Worm (Caenorhabditis elegans) whole organism, young adult: ENCODE data around the gene csa-1.

Source experiments
- B0261.1 ChIP-seq: sonication (generic microtip); optimal IDR thresholded peaks from 2 replicates; lab custom pipeline; 2016; ENCODE audit warnings: mild to moderate bottlenecking, missing genetic modification characterization, moderate library complexity, missing compliant biosample characterization
- B0336.3 ChIP-seq: fragments of 200-800 bp; sonication (Bioruptor generic); IDR thresholded peaks from 2 replicates; pipeline ENCODE4 v1.3.6; 2022; ENCODE audit warnings: missing genetic modification characterization, missing compliant biosample characterization
- C17E4.6 ChIP-seq: fragments of 200-800 bp; sonication (Bioruptor generic); IDR thresholded peaks from 2 replicates; pipeline ENCODE4 v1.3.6; 2022; ENCODE audit warnings: missing genetic modification reagents, missing genetic modification characterization, missing compliant biosample characterization
- F22D6.2 ChIP-seq: sonication (generic microtip); optimal IDR thresholded peaks from 2 replicates; lab custom pipeline; 2016; ENCODE audit warnings: mild to moderate bottlenecking, missing genetic modification characterization, missing compliant biosample characterization
- F23B12.7 ChIP-seq: sonication (generic microtip); optimal IDR thresholded peaks from 2 replicates; lab custom pipeline; 2017; ENCODE audit warnings: missing genetic modification characterization, mild to moderate bottlenecking, missing compliant biosample characterization, antibody characterized with exemption, moderate library complexity; ENCODE audit not compliant: insufficient read depth
- F49E8.2 ChIP-seq: sonication (generic microtip); optimal IDR thresholded peaks from 3 replicates; lab custom pipeline; 2017; ENCODE audit warnings: missing genetic modification characterization, mild to moderate bottlenecking, missing compliant biosample characterization, antibody characterized with exemption, moderate library complexity; ENCODE audit not compliant: insufficient read depth
- T07F8.4 ChIP-seq: sonication (generic microtip); optimal IDR thresholded peaks from 2 replicates; lab custom pipeline; 2016; ENCODE audit warnings: mild to moderate bottlenecking, missing genetic modification characterization, moderate library complexity, missing compliant biosample characterization
- Y53G8AR.9 ChIP-seq: fragments of 200-800 bp; sonication (Bioruptor generic); conservative IDR thresholded peaks from 2 replicates; pipeline ENCODE4 v1.3.6; 2022; ENCODE audit warnings: missing genetic modification reagents, missing genetic modification characterization, missing compliant biosample characterization
- Y56A3A.18 ChIP-seq: fragments of 200-800 bp; sonication (Bioruptor generic); IDR thresholded peaks from 2 replicates; pipeline ENCODE4 v1.3.6; 2022; ENCODE audit warnings: missing genetic modification reagents, missing genetic modification characterization, missing compliant biosample characterization
- Y67H2A.10 ChIP-seq: fragments of 200-800 bp; sonication (Bioruptor generic); conservative IDR thresholded peaks from 2 replicates; pipeline ENCODE4 v1.3.6; 2022; ENCODE audit warnings: missing genetic modification reagents, missing genetic modification characterization, missing compliant biosample characterization
- Y79H2A.3 ChIP-seq: fragments of 200-800 bp; sonication (Bioruptor generic); conservative IDR thresholded peaks from 2 replicates; pipeline ENCODE4 v1.3.6; 2022; ENCODE audit warnings: missing genetic modification reagents, missing genetic modification characterization, missing compliant biosample characterization
- aptf-2 ChIP-seq: fragments of 200-800 bp; sonication (Bioruptor generic); conservative IDR thresholded peaks from 2 replicates; pipeline ENCODE4 v1.3.6; 2022; ENCODE audit warnings: missing genetic modification reagents, missing genetic modification characterization, missing compliant biosample characterization
- cebp-1 ChIP-seq, 2 experiments: fragments of 200-800 bp in 1 of 2; sonication (Bioruptor generic) in 1 of 2; sonication (generic microtip) in 1 of 2; IDR thresholded peaks in 1 of 2; optimal IDR thresholded peaks in 1 of 2; 2 replicates each; pipeline versions ENCODE4 v1.3.6 to Lab custom; 2017 to 2022; ENCODE audit warnings: missing compliant biosample characterization in 2 of 2, missing genetic modification characterization in 2 of 2, mild to moderate bottlenecking in 1 of 2, missing genetic modification reagents in 1 of 2, moderate library complexity in 1 of 2
- ceh-40 ChIP-seq: fragments of 200-800 bp; sonication (Bioruptor generic); IDR thresholded peaks from 2 replicates; pipeline ENCODE4 v1.3.6; 2022; ENCODE audit warnings: missing genetic modification characterization, missing compliant biosample characterization
- ceh-58 ChIP-seq: fragments of 200-800 bp; sonication (Bioruptor generic); IDR thresholded peaks from 2 replicates; pipeline ENCODE4 v1.3.6; 2022; ENCODE audit warnings: missing genetic modification characterization, missing compliant biosample characterization
- chd-7 ChIP-seq: sonication (generic microtip); optimal IDR thresholded peaks from 2 replicates; lab custom pipeline; 2016; ENCODE audit warnings: mild to moderate bottlenecking, missing genetic modification characterization, moderate library complexity, missing compliant biosample characterization
- egl-18 ChIP-seq: fragments of 200-800 bp; sonication (Bioruptor generic); IDR thresholded peaks from 2 replicates; pipeline ENCODE4 v1.3.6; 2022; ENCODE audit warnings: missing genetic modification reagents, missing genetic modification characterization, missing compliant biosample characterization
- ekl-4 ChIP-seq: fragments of 200-800 bp; sonication (Bioruptor generic); IDR thresholded peaks from 2 replicates; pipeline ENCODE4 v1.3.6; 2022; ENCODE audit warnings: missing genetic modification reagents, missing genetic modification characterization, missing compliant biosample characterization
- ets-4 ChIP-seq: fragments of 200-800 bp; sonication (Bioruptor generic); optimal IDR thresholded peaks from 2 replicates; lab custom pipeline; 2018; ENCODE audit warnings: mild to moderate bottlenecking, missing genetic modification characterization, missing compliant biosample characterization
- hmg-1.2 ChIP-seq: fragments of 200-800 bp; sonication (Bioruptor generic); IDR thresholded peaks from 2 replicates; pipeline ENCODE4 v1.3.6; 2022; ENCODE audit warnings: missing genetic modification reagents, missing genetic modification characterization, missing compliant biosample characterization
- hmg-20 ChIP-seq: fragments of 200-800 bp; sonication (Bioruptor generic); IDR thresholded peaks from 2 replicates; pipeline ENCODE4 v1.3.6; 2022; ENCODE audit warnings: missing genetic modification reagents, missing genetic modification characterization, missing compliant biosample characterization
- hsf-1 ChIP-seq: fragments of 200-800 bp; sonication (Bioruptor generic); IDR thresholded peaks from 2 replicates; pipeline ENCODE4 v1.3.6; 2022; ENCODE audit warnings: missing genetic modification reagents, missing genetic modification characterization, missing compliant biosample characterization
- lin-35 ChIP-seq, 3 experiments: fragments of 150-350 bp in 2 of 3; sonication (generic microtip) in 1 of 3; optimal IDR thresholded peaks; 2 replicates each; lab custom pipeline; 2014 to 2018; ENCODE audit warnings: missing biosample characterization in 3 of 3, missing genetic modification characterization in 3 of 3, missing genetic modification reagents in 3 of 3
- madf-10 ChIP-seq: sonication (generic microtip); optimal IDR thresholded peaks from 2 replicates; lab custom pipeline; 2016; ENCODE audit warnings: mild to moderate bottlenecking, missing genetic modification characterization, missing compliant biosample characterization
- madf-8 ChIP-seq: fragments of 200-800 bp; sonication (Bioruptor generic); conservative IDR thresholded peaks from 2 replicates; pipeline ENCODE4 v1.3.6; 2022; ENCODE audit warnings: missing genetic modification reagents, missing genetic modification characterization, missing compliant biosample characterization
- mcd-1 ChIP-seq: fragments of 200-800 bp; sonication (Bioruptor generic); IDR thresholded peaks from 2 replicates; pipeline ENCODE4 v1.3.6; 2022; ENCODE audit warnings: missing genetic modification reagents, missing genetic modification characterization, missing compliant biosample characterization
- mxl-1 ChIP-seq: sonication (generic microtip); optimal IDR thresholded peaks from 2 replicates; lab custom pipeline; 2016; ENCODE audit warnings: missing genetic modification characterization, missing compliant biosample characterization
- nfya-1 ChIP-seq: sonication (generic microtip); optimal IDR thresholded peaks from 2 replicates; lab custom pipeline; 2017; ENCODE audit warnings: antibody characterized with exemption, missing compliant biosample characterization, missing genetic modification characterization, borderline replicate concordance; ENCODE audit not compliant: insufficient read depth
- nhr-179 ChIP-seq: sonication (generic microtip); optimal IDR thresholded peaks from 2 replicates; lab custom pipeline; 2016; ENCODE audit warnings: mild to moderate bottlenecking, missing genetic modification characterization, missing compliant biosample characterization
- nhr-27 ChIP-seq: fragments of 200-800 bp; sonication (Bioruptor generic); optimal IDR thresholded peaks from 2 replicates; lab custom pipeline; 2018; ENCODE audit warnings: mild to moderate bottlenecking, missing genetic modification characterization, moderate library complexity, missing compliant biosample characterization
- pbrm-1 ChIP-seq: fragments of 200-800 bp; sonication (Bioruptor generic); IDR thresholded peaks from 2 replicates; pipeline ENCODE4 v1.3.6; 2022; ENCODE audit warnings: missing genetic modification reagents, missing genetic modification characterization, missing compliant biosample characterization
- rec-8 ChIP-seq, 2 experiments: sonication (generic microtip); optimal IDR thresholded peaks; 2 replicates each; lab custom pipeline; 2016; ENCODE audit warnings: mild to moderate bottlenecking in 2 of 2, missing genetic modification characterization in 2 of 2, missing genetic modification reagents in 2 of 2, missing genotype in 2 of 2, missing biosample characterization in 1 of 2, missing compliant biosample characterization in 1 of 2, moderate library complexity in 1 of 2
- snpc-4 ChIP-seq, 5 experiments: fragments of 150-350 bp in 1 of 5; sonication (generic microtip) in 4 of 5; optimal IDR thresholded peaks; 2 replicates each; lab custom pipeline; 2014 to 2018; ENCODE audit warnings: missing genetic modification characterization in 5 of 5, missing biosample characterization in 3 of 5, antibody characterized with exemption in 2 of 5, mild to moderate bottlenecking in 2 of 5, missing compliant biosample characterization in 2 of 5, missing genotype in 2 of 5, moderate library complexity in 2 of 5, missing genetic modification reagents in 1 of 5
- tbx-9 ChIP-seq: sonication (generic microtip); optimal IDR thresholded peaks from 2 replicates; lab custom pipeline; 2016; ENCODE audit warnings: borderline replicate concordance, missing genetic modification characterization, inconsistent platforms, missing compliant biosample characterization
- unc-62 ChIP-seq: fragments of 150-350 bp; optimal IDR thresholded peaks from 2 replicates; lab custom pipeline; 2014; ENCODE audit warnings: missing biosample characterization, missing genetic modification reagents, missing genetic modification characterization
- zfh-2 ChIP-seq: fragments of 200-800 bp; sonication (Bioruptor generic); conservative IDR thresholded peaks from 2 replicates; pipeline ENCODE4 v1.3.6; 2022; ENCODE audit warnings: missing genetic modification reagents, missing genetic modification characterization, missing compliant biosample characterization
- ztf-22 ChIP-seq: fragments of 200-800 bp; sonication (Bioruptor generic); optimal IDR thresholded peaks from 2 replicates; lab custom pipeline; 2018; ENCODE audit warnings: mild to moderate bottlenecking, missing genetic modification characterization, moderate library complexity, missing compliant biosample characterization
- ztf-25 ChIP-seq: fragments of 200-800 bp; sonication (Bioruptor generic); IDR thresholded peaks from 2 replicates; pipeline ENCODE4 v1.3.6; 2022; ENCODE audit warnings: missing genetic modification reagents, missing genetic modification characterization, missing compliant biosample characterization
- ztf-28 ChIP-seq: fragments of 200-800 bp; sonication (Bioruptor generic); IDR thresholded peaks from 2 replicates; pipeline ENCODE4 v1.3.6; 2022; ENCODE audit warnings: missing genetic modification reagents, missing genetic modification characterization, missing compliant biosample characterization
- ztf-6 ChIP-seq: fragments of 200-800 bp; sonication (Bioruptor generic); IDR thresholded peaks from 2 replicates; pipeline ENCODE4 v1.3.6; 2022; ENCODE audit warnings: missing genetic modification reagents, missing genetic modification characterization, missing compliant biosample characterization

Gene csa-1

DNA sequence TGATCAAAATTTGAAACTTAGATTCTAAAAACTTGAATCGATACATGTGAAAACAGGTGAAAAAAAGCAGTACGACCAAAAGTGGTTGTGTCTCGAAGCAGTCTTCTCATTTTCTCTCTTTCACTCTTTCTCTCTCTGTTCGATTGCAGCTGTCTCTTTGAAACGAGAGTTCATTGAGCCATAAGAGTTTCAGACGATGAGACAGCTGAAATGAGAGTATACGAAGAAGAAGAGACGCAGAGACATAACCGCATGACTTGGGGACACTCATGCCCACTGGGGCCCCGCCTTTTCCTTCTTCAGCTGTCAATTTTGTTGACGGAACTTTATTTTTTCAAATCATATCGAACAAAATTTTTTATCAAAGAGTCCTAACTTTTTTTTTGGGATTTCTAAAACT, 45.5 kb downstream of the csa-1 start (continued):
- TF ChIP-seq T07F8.4 (tag; lab: Kevin White, UChicago) (no peak), hmg-20 (GFP tag; lab: Robert Waterston, UW) (no peak), madf-8 (no peak), lin-35 (GFP tag; optimal IDR thresholded peaks at IDR 0.05; lab: Kevin White, UChicago) (peak in 1 of 3 experiments; percentile 65), ztf-6 (GFP tag; lab: Robert Waterston, UW) (no peak), Y56A3A.18 (no peak), B0261.1 (tag; lab: Kevin White, UChicago) (no peak), Y67H2A.10 (GFP tag; lab: Robert Waterston, UW) (no peak), cebp-1 (GFP tag; IDR thresholded peaks at IDR 0.05; lab: Robert Waterston, UW) (no peak), cebp-1 (tag; optimal IDR thresholded peaks at IDR 0.05; lab: Kevin White, UChicago) (peak; percentile 78), nfya-1 (no peak), madf-10 (tag; lab: Kevin White, UChicago) (peak; percentile 49), ztf-22 (GFP tag; lab: Kevin White, UChicago) (peak; percentile 20), hsf-1 (no peak), pbrm-1 (GFP tag; lab: Robert Waterston, UW) (peak; percentile 81), egl-18 (GFP tag; lab: Robert Waterston, UW) (peak; percentile 4; the same call in 1 of the 2 replicates), zfh-2 (peak; percentile 32; the same call in 1 of the 2 replicates), ets-4 (GFP tag; lab: Kevin White, UChicago) (no peak), Y79H2A.3 (GFP tag; lab: Robert Waterston, UW) (no peak), chd-7 (peak; percentile 82), hmg-1.2 (GFP tag; lab: Robert Waterston, UW) (peak; percentile 98)

DNA sequence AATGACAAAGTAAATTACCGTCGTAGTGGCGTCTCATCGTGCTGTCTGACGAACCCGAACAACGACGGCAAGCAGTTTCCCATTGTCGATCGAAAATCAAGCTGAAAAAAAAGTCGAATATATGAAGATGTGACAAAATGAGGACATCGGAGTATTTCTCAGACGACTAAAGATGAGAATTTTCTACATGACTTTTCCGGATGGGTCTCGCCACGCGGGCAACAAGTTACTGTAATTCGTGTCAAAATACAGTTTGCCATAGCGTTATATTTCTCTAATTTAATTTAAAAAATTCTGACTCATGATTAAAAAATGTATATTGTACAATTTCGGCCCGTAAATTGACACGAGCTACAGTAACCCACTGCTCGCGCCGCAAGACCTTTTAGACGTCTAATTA, 46.6 kb downstream of the csa-1 start, which contains the start of gene C01G6.4:
Gene C01G6.4 (minus strand): TSS at position 101 of the 400 bp plus-strand sequence.
- no peak for TF ChIP-seq tbx-9 (tag; lab: Kevin White, UChicago)
- TF ChIP-seq ztf-28 (GFP tag; lab: Robert Waterston, UW), result no peak
- no peak for TF ChIP-seq unc-62
- no peak for TF ChIP-seq ceh-40 (GFP tag; lab: Robert Waterston, UW)
- no peak for TF ChIP-seq Y53G8AR.9 (GFP tag; lab: Robert Waterston, UW)
- no peak for TF ChIP-seq B0336.3 (GFP tag; lab: Robert Waterston, UW)
- TF ChIP-seq hmg-1.2 (GFP tag; lab: Robert Waterston, UW), result no peak
- TF ChIP-seq F22D6.2 (tag; lab: Kevin White, UChicago), result no peak
- TF ChIP-seq aptf-2, result no peak
- no peak for TF ChIP-seq nhr-27 (tag; lab: Kevin White, UChicago)
- TF ChIP-seq mxl-1, result no peak
- TF ChIP-seq rec-8 (tag; optimal IDR thresholded peaks at IDR 0.05; lab: Kevin White, UChicago), result no peak

DNA sequence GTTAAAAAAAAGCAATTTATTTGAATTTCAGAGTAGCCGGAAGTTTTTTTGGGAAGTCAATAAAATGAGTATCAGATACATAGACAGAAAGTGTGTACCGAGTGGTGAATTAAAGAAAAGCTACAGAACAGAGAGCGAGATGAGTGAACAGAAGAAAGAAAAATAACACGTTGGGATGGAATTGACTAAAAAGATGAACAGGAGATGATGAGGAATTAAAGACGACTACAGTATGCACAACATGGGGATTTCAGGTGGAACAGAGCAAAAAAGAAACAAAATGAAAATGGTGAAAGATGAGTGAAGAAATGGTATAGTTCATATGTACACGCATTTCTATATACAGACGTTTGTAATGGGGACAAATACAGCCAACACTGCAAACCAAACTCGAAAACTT, 48.2 kb downstream of the csa-1 start:
- TF ChIP-seq snpc-4 (GFP tag; optimal IDR thresholded peaks at IDR 0.05; lab: Kevin White, UChicago) (no peak), snpc-4 (tag; optimal IDR thresholded peaks at IDR 0.05; lab: Kevin White, UChicago) (no peak), tbx-9 (tag; lab: Kevin White, UChicago) (no peak), F23B12.7 (tag; lab: Kevin White, UChicago) (no peak), ceh-58 (no peak), nhr-179 (tag; lab: Kevin White, UChicago) (no peak), mcd-1 (GFP tag; lab: Robert Waterston, UW) (no peak), ztf-6 (GFP tag; lab: Robert Waterston, UW) (no peak), nhr-27 (tag; lab: Kevin White, UChicago) (no peak), C17E4.6 (GFP tag; lab: Robert Waterston, UW) (no peak), ztf-22 (GFP tag; lab: Kevin White, UChicago) (no peak), ztf-25 (GFP tag; lab: Robert Waterston, UW) (no peak), F49E8.2 (no peak), ekl-4 (GFP tag; lab: Robert Waterston, UW) (no peak)
